Fruit fly (Drosophila melanogaster) Kc167 (cell line): Measurements from ENCODE around the gene CG5214.

Experiments
- Myc ChIP-seq: fragments of >200 bp; optimal IDR thresholded peaks from 2 replicates; lab custom pipeline; 2017; ENCODE audit warnings: missing external identifiers
- Sin3A ChIP-seq: fragments of >200 bp; optimal IDR thresholded peaks from 2 replicates; lab custom pipeline; 2018; ENCODE audit warnings: missing external identifiers
- h ChIP-seq: fragments of >200 bp; optimal IDR thresholded peaks from 3 replicates; lab custom pipeline; 2018; ENCODE audit warnings: missing external identifiers
- insv ChIP-seq: fragments of >200 bp; optimal IDR thresholded peaks from 3 replicates; lab custom pipeline; 2018; ENCODE audit warnings: missing external identifiers
- psq ChIP-seq: fragments of >200 bp; optimal IDR thresholded peaks from 2 replicates; lab custom pipeline; 2017; ENCODE audit warnings: missing external identifiers
- ttk ChIP-seq: sonication (Bioruptor generic); optimal IDR thresholded peaks from 2 replicates; lab custom pipeline; 2017; ENCODE audit warnings: missing external identifiers

The CG5214 gene

dm6 chr3R:11263579-11263978 lies 19.5 kb downstream of the CG5214 start:
- TF ChIP-seq Myc (lab: Kevin White, UChicago) (no peak), insv (lab: Kevin White, UChicago) (no peak), ttk (no peak), psq (lab: Kevin White, UChicago) (no peak), Sin3A (no peak), h (no peak)

- TF ChIP-seq psq (lab: Kevin White, UChicago) (no peak), Myc (lab: Kevin White, UChicago) (no peak), ttk (no peak), Sin3A (no peak), h (peak; percentile 94), insv (lab: Kevin White, UChicago) (no peak)
Observed at dm6 chr3R:11269013-11269412, 24.9 kb downstream of the CG5214 start.

- TF ChIP-seq Myc (lab: Kevin White, UChicago) (no peak), ttk (no peak), psq (lab: Kevin White, UChicago) (no peak), insv (lab: Kevin White, UChicago) (no peak), h (no peak), Sin3A (no peak)
Observed at dm6 chr3R:11270574-11270973, 26.5 kb downstream of the CG5214 start.

DNA sequence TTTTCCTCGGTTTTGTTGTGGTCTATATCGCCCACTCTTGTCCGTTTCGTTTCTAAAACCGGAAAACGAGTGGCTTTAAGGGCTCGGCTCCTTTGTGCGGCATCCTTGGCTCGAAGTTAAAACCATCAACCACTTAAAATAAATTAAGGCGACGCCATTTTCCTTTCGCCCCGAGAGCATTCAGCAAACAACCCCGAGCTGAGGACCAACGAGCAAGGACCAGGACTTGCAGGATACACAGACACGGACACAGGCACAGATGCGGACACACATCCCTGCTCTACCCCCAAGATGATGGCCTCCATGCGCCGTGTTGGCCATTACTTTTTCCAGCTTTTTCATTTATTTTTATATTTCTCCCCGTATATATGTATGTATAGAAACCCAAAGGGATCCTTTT lies 28.6 kb downstream of the CG5214 start:
- no peak for TF ChIP-seq ttk
- TF ChIP-seq Myc (lab: Kevin White, UChicago) = no peak
- no peak for TF ChIP-seq insv (lab: Kevin White, UChicago)
- TF ChIP-seq psq (lab: Kevin White, UChicago) = no peak
- no peak for TF ChIP-seq Sin3A
- no peak for TF ChIP-seq h

DNA sequence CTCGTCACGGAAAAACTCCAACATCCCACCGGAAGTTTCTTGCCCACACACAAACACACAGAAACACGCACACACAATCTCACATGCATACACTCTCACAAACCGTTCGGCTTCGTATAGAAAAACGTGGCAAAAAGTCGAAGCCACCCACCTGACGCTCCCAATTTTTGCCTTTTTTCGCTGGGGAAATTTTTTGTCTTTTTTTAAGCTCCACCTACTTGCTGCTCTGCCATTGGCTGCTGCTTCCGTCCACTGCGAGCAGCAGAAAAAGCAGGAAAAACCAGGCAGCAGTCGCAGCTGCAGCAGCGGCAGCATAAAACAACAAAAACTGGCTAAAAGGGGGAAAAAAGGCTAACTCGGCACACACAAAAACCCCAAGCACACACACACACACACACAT lies 37.8 kb downstream of the CG5214 start:
- TF ChIP-seq h (no peak), insv (lab: Kevin White, UChicago) (no peak), Myc (lab: Kevin White, UChicago) (no peak), psq (lab: Kevin White, UChicago) (no peak), ttk (no peak), Sin3A (no peak)

DNA sequence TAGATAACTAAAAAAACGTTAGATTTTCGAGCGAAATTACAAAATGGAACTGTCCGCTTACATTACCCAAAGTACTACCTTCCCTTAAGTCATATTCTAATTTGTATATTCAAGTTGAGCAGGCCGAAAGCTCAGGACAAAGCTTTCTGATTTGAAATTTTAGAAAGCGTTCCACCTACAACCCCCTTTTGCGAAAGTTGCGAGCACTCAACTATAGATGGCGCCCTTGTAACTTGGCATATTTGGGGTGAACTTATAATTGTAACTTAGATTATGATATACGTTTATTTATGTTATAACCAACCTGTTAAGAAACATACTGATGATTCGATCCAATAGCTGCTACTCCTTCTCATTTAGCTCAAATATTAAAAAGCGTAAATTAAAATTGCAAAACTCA lies 42.8 kb downstream of the CG5214 start:
- TF ChIP-seq psq (lab: Kevin White, UChicago) (no peak), insv (lab: Kevin White, UChicago) (no peak), Sin3A (no peak), Myc (lab: Kevin White, UChicago) (no peak), h (no peak), ttk (no peak)
